Fruit fly (Drosophila melanogaster) whole organism, embryonic: ENCODE measurements around the gene gNacalpha.
A peak's percentile ranks its signal among the peaks of the same experiment; 100 is the strongest.

Experiments used
- Adf1 ChIP-seq: fragments of 200-800 bp; sonication (Bioruptor generic); IDR thresholded peaks from 2 replicates; pipeline ENCODE4 v1.3.6; 2022; ENCODE audit warnings: missing biosample characterization, missing genetic modification characterization
- BtbVII ChIP-seq: fragments of 200-800 bp; sonication (Bioruptor generic); optimal IDR thresholded peaks from 3 replicates; lab custom pipeline; 2017; ENCODE audit warnings: missing biosample characterization, mild to moderate bottlenecking, missing genetic modification characterization
- CG10366 ChIP-seq: fragments of 200-800 bp; sonication (Bioruptor generic); IDR thresholded peaks from 2 replicates; pipeline ENCODE4 v1.3.6; 2022; ENCODE audit warnings: missing biosample characterization, missing genetic modification characterization
- CG10543 ChIP-seq: fragments of 200-800 bp; sonication (Bioruptor generic); optimal IDR thresholded peaks from 3 replicates; lab custom pipeline; 2017; ENCODE audit warnings: missing biosample characterization, mild to moderate bottlenecking, missing genetic modification characterization, moderate library complexity
- CG11247 ChIP-seq: fragments of 200-800 bp; sonication (Bioruptor generic); IDR thresholded peaks from 2 replicates; pipeline ENCODE4 v1.3.6; 2022; ENCODE audit warnings: missing biosample characterization, missing genetic modification characterization
- CG12155 ChIP-seq: fragments of 200-800 bp; sonication (Bioruptor generic); optimal IDR thresholded peaks from 3 replicates; lab custom pipeline; 2016; ENCODE audit warnings: missing biosample characterization, missing genetic modification characterization
- CG12744 ChIP-seq: fragments of 200-800 bp; sonication (Bioruptor generic); optimal IDR thresholded peaks from 2 replicates; lab custom pipeline; 2016; ENCODE audit warnings: missing biosample characterization, missing genetic modification characterization
- CG14050 ChIP-seq: fragments of 200-800 bp; sonication (Bioruptor generic); IDR thresholded peaks from 3 replicates; pipeline ENCODE4 v1.3.6; 2022; ENCODE audit warnings: missing biosample characterization, missing genetic modification characterization
- CG14710 ChIP-seq: fragments of 200-800 bp; sonication (Bioruptor generic); optimal IDR thresholded peaks from 3 replicates; lab custom pipeline; 2019; ENCODE audit warnings: missing biosample characterization, mild to moderate bottlenecking, missing genetic modification characterization, moderate library complexity
- CG15696 ChIP-seq: fragments of 200-800 bp; sonication (Bioruptor generic); optimal IDR thresholded peaks from 2 replicates; lab custom pipeline; 2019; ENCODE audit warnings: missing biosample characterization, mild to moderate bottlenecking, missing genetic modification characterization, moderate library complexity
- CG1602 ChIP-seq: fragments of 200-800 bp; sonication (Bioruptor generic); optimal IDR thresholded peaks from 3 replicates; lab custom pipeline; 2016; ENCODE audit warnings: missing biosample characterization, missing genetic modification characterization
- CG1603 ChIP-seq: fragments of 200-800 bp; sonication (Bioruptor generic); optimal IDR thresholded peaks from 2 replicates; lab custom pipeline; 2019; ENCODE audit warnings: missing biosample characterization, mild to moderate bottlenecking, missing genetic modification characterization, moderate library complexity
- CG16779 ChIP-seq: fragments of 200-800 bp; sonication (Bioruptor generic); IDR thresholded peaks from 2 replicates; pipeline ENCODE4 v1.3.6; 2022; ENCODE audit warnings: missing biosample characterization, missing genetic modification characterization
- CG16815 ChIP-seq: fragments of 200-800 bp; sonication (Bioruptor generic); optimal IDR thresholded peaks from 3 replicates; lab custom pipeline; 2017; ENCODE audit warnings: missing biosample characterization, mild to moderate bottlenecking, missing genetic modification characterization
- CG17328 ChIP-seq: fragments of 200-800 bp; sonication (Bioruptor generic); IDR thresholded peaks from 2 replicates; pipeline ENCODE4 v1.3.6; 2022; ENCODE audit warnings: missing biosample characterization, missing genetic modification characterization
- CG18619 ChIP-seq: fragments of 200-800 bp; sonication (Bioruptor generic); optimal IDR thresholded peaks from 3 replicates; lab custom pipeline; 2017; ENCODE audit warnings: missing biosample characterization, mild to moderate bottlenecking, missing genetic modification characterization
- CG3163 ChIP-seq: fragments of 200-800 bp; sonication (Bioruptor generic); optimal IDR thresholded peaks from 3 replicates; lab custom pipeline; 2016; ENCODE audit warnings: missing biosample characterization, missing genetic modification characterization
- CG34376 ChIP-seq: fragments of 200-800 bp; sonication (Bioruptor generic); optimal IDR thresholded peaks from 2 replicates; lab custom pipeline; 2018; ENCODE audit warnings: missing biosample characterization, mild to moderate bottlenecking, missing genetic modification characterization
- CG4730 ChIP-seq: fragments of 200-800 bp; sonication (Bioruptor generic); IDR thresholded peaks from 2 replicates; pipeline ENCODE4 v1.3.6; 2022; ENCODE audit warnings: missing biosample characterization, missing genetic modification characterization
- CG6689 ChIP-seq: fragments of 200-800 bp; sonication (Bioruptor generic); IDR thresholded peaks from 2 replicates; pipeline ENCODE4 v1.3.6; 2022; ENCODE audit warnings: missing biosample characterization, missing genetic modification characterization
- CG7372 ChIP-seq: fragments of 200-800 bp; sonication (Bioruptor generic); IDR thresholded peaks from 2 replicates; pipeline ENCODE4 v1.3.6; 2022; ENCODE audit warnings: missing biosample characterization, missing genetic modification characterization
- Ets65A ChIP-seq: fragments of 200-800 bp; sonication (Bioruptor generic); peaks from one replicate; lab custom pipeline; 2016; ENCODE audit warnings: missing biosample characterization, missing genetic modification characterization
- Fer1 ChIP-seq: fragments of 200-800 bp; sonication (Bioruptor generic); optimal IDR thresholded peaks from 2 replicates; lab custom pipeline; 2017; ENCODE audit warnings: missing biosample characterization, mild to moderate bottlenecking, missing genetic modification characterization
- Gug ChIP-seq: fragments of 200-800 bp; sonication (Bioruptor generic); IDR thresholded peaks from 4 replicates; pipeline ENCODE4 v1.3.6; 2022; ENCODE audit warnings: missing biosample characterization, missing genetic modification characterization
- Hsf ChIP-seq: fragments of 200-800 bp; sonication (Bioruptor generic); optimal IDR thresholded peaks from 3 replicates; lab custom pipeline; 2016; ENCODE audit warnings: missing biosample characterization, missing genetic modification characterization
- NC2β ChIP-seq: fragments of 200-800 bp; sonication (Bioruptor generic); optimal IDR thresholded peaks from 2 replicates; lab custom pipeline; 2016; ENCODE audit warnings: missing biosample characterization, missing genetic modification characterization
- Optix ChIP-seq: fragments of 200-800 bp; sonication (Bioruptor generic); IDR thresholded peaks from 3 replicates; pipeline ENCODE4 v1.3.6; 2022; ENCODE audit warnings: missing biosample characterization, missing genetic modification characterization
- Ptx1 ChIP-seq: fragments of 200-800 bp; sonication (Bioruptor generic); IDR thresholded peaks from 2 replicates; pipeline ENCODE4 v1.3.6; 2022; ENCODE audit warnings: missing biosample characterization, missing genetic modification characterization
- Sox102F ChIP-seq: fragments of 200-800 bp; sonication (Bioruptor generic); optimal IDR thresholded peaks from 2 replicates; lab custom pipeline; 2018; ENCODE audit warnings: missing biosample characterization, mild to moderate bottlenecking, missing genetic modification characterization, moderate library complexity
- Sry-δ ChIP-seq: fragments of 200-800 bp; sonication (Bioruptor generic); optimal IDR thresholded peaks from 2 replicates; lab custom pipeline; 2016; ENCODE audit warnings: missing biosample characterization, missing genetic modification characterization
- Ssrp ChIP-seq: fragments of 200-800 bp; sonication (Bioruptor generic); optimal IDR thresholded peaks from 2 replicates; lab custom pipeline; 2018; ENCODE audit warnings: missing biosample characterization, mild to moderate bottlenecking, missing genetic modification characterization, moderate library complexity
- Usf ChIP-seq: fragments of 200-800 bp; sonication (Bioruptor generic); optimal IDR thresholded peaks from 2 replicates; lab custom pipeline; 2017; ENCODE audit warnings: missing genotype, missing biosample characterization, missing genetic modification characterization
- al ChIP-seq: fragments of 200-800 bp; sonication (Bioruptor generic); IDR thresholded peaks from 2 replicates; pipeline ENCODE4 v1.3.6; 2022; ENCODE audit warnings: missing biosample characterization, missing genetic modification characterization
- aop ChIP-seq: fragments of 200-800 bp; sonication (Bioruptor generic); IDR thresholded peaks from 2 replicates; pipeline ENCODE4 v1.3.6; 2022; ENCODE audit warnings: missing biosample characterization, missing genetic modification characterization
- cg ChIP-seq: fragments of 200-800 bp; sonication (Bioruptor generic); optimal IDR thresholded peaks from 3 replicates; lab custom pipeline; 2019; ENCODE audit warnings: missing biosample characterization, mild to moderate bottlenecking, missing genetic modification characterization, moderate library complexity
- chm ChIP-seq: fragments of 200-800 bp; sonication (Bioruptor generic); IDR thresholded peaks from 2 replicates; pipeline ENCODE4 v1.3.6; 2022; ENCODE audit warnings: missing biosample characterization, missing genetic modification characterization
- corto ChIP-seq: fragments of 200-800 bp; sonication (Bioruptor generic); optimal IDR thresholded peaks from 2 replicates; lab custom pipeline; 2016; ENCODE audit warnings: missing biosample characterization, mild to moderate bottlenecking, missing genetic modification characterization, moderate library complexity
- dmrt11E ChIP-seq: fragments of 200-800 bp; sonication (Bioruptor generic); optimal IDR thresholded peaks from 3 replicates; lab custom pipeline; 2018; ENCODE audit warnings: missing biosample characterization, mild to moderate bottlenecking, missing genetic modification characterization, moderate library complexity
- fu2 ChIP-seq: fragments of 200-800 bp; sonication (Bioruptor generic); optimal IDR thresholded peaks from 2 replicates; lab custom pipeline; 2016; ENCODE audit warnings: missing biosample characterization, missing genetic modification characterization
- lola ChIP-seq, 3 experiments: fragments of >200 bp in 2 of 3; fragments of 200-800 bp in 1 of 3; sonication (Bioruptor generic) in 1 of 3; optimal IDR thresholded peaks; 2 replicates each; lab custom pipeline; 2017 to 2019; ENCODE audit warnings: missing biosample characterization in 3 of 3, missing genetic modification characterization in 3 of 3, mild to moderate bottlenecking in 1 of 3, moderate library complexity in 1 of 3
- prd ChIP-seq, 3 experiments: fragments of >200 bp in 2 of 3; fragments of 200-800 bp in 1 of 3; sonication (Bioruptor generic) in 1 of 3; optimal IDR thresholded peaks in 2 of 3; IDR thresholded peaks in 1 of 3; 2 replicates in 2 of 3; 3 replicates in 1 of 3; pipeline versions ENCODE4 v1.3.6 to Lab custom; 2017 to 2022; ENCODE audit warnings: missing biosample characterization in 1 of 3, missing genetic modification characterization in 1 of 3
- row ChIP-seq: fragments of 200-800 bp; sonication (Bioruptor generic); IDR thresholded peaks from 3 replicates; pipeline ENCODE4 v1.3.6; 2022; ENCODE audit warnings: missing biosample characterization, missing genetic modification characterization
- sens ChIP-seq: fragments of 200-800 bp; sonication (Bioruptor generic); peaks from one replicate; lab custom pipeline; 2016; ENCODE audit warnings: missing biosample characterization, missing genetic modification characterization
- sisA ChIP-seq: fragments of 200-800 bp; sonication (Bioruptor generic); IDR thresholded peaks from 2 replicates; pipeline ENCODE4 v1.3.6; 2022; ENCODE audit warnings: missing biosample characterization, missing genetic modification characterization
- sob ChIP-seq: fragments of 200-800 bp; sonication (Bioruptor generic); IDR thresholded peaks from 2 replicates; pipeline ENCODE4 v1.3.6; 2022; ENCODE audit warnings: missing biosample characterization, missing genetic modification characterization
- ssp ChIP-seq: fragments of 200-800 bp; sonication (Bioruptor generic); IDR thresholded peaks from 2 replicates; pipeline ENCODE4 v1.3.6; 2022; ENCODE audit warnings: missing biosample characterization, missing genetic modification characterization
- unpg ChIP-seq: fragments of 200-800 bp; sonication (Bioruptor generic); optimal IDR thresholded peaks from 3 replicates; lab custom pipeline; 2018; ENCODE audit warnings: missing biosample characterization, mild to moderate bottlenecking, missing genetic modification characterization, moderate library complexity
- z ChIP-seq: fragments of 200-800 bp; sonication (Bioruptor generic); IDR thresholded peaks from 3 replicates; pipeline ENCODE4 v1.3.6; 2022; ENCODE audit warnings: missing biosample characterization, missing genetic modification characterization
- zf30C ChIP-seq: fragments of 200-800 bp; sonication (Bioruptor generic); optimal IDR thresholded peaks from 3 replicates; lab custom pipeline; 2018; ENCODE audit warnings: missing biosample characterization, mild to moderate bottlenecking, missing genetic modification characterization

gNacalpha gene

dm6 chr2L:1064544-1064943 is 27.5 kb downstream of the gNacalpha start (continued):
- TF ChIP-seq cg (peak; percentile 49), CG3163 (GFP tag; lab: Kevin White, UChicago) (no peak), al (GFP tag; lab: Robert Waterston, UW) (no peak), CG7372 (GFP tag; lab: Robert Waterston, UW) (no peak)

- TF ChIP-seq CG34376 (GFP tag; lab: Kevin White, UChicago): no peak
- no peak for TF ChIP-seq Sry-δ
- no peak for TF ChIP-seq CG16779 (GFP tag; lab: Robert Waterston, UW)
- no peak for TF ChIP-seq Adf1
- TF ChIP-seq CG18619: no peak
- TF ChIP-seq CG10543: no peak
- TF ChIP-seq sisA (GFP tag; lab: Robert Waterston, UW): peak; percentile 38; the same call in 1 of the 2 replicates
- no peak for TF ChIP-seq ssp (GFP tag; lab: Robert Waterston, UW)
- 0 out of 2 replicates have a peak, but pooled peaks have one; percentile 7 for TF ChIP-seq CG11247
- no peak for TF ChIP-seq al (GFP tag; lab: Robert Waterston, UW)
- TF ChIP-seq CG14050 (GFP tag; lab: Robert Waterston, UW): no peak
- peak; percentile 87 for TF ChIP-seq Ets65A (GFP tag; lab: Kevin White, UChicago)
- TF ChIP-seq CG12155 (GFP tag; lab: Kevin White, UChicago): no peak
- peak; percentile 14 for TF ChIP-seq CG16815 (GFP tag; lab: Kevin White, UChicago)
- TF ChIP-seq prd (optimal IDR thresholded peaks at IDR 0.05; lab: Kevin White, UChicago): no peak
- TF ChIP-seq prd (GFP tag; IDR thresholded peaks at IDR 0.05; lab: Robert Waterston, UW): peak; percentile 42; the same call in 2 of the 3 replicates
- TF ChIP-seq row (GFP tag; lab: Robert Waterston, UW): peak; percentile 53
- peak; percentile 87 for TF ChIP-seq sens (GFP tag; lab: Kevin White, UChicago)
- TF ChIP-seq CG12744: no peak
- TF ChIP-seq chm: peak; percentile 28; the same call in 1 of the 2 replicates
- TF ChIP-seq Fer1 (GFP tag; lab: Kevin White, UChicago): no peak
- 0 out of 3 replicates have a peak, but pooled peaks have one; percentile 38 for TF ChIP-seq z (GFP tag; lab: Robert Waterston, UW)
- TF ChIP-seq NC2β (GFP tag; lab: Kevin White, UChicago): no peak
- peak; percentile 4 for TF ChIP-seq Hsf (GFP tag; lab: Kevin White, UChicago)
- peak; percentile 27 for TF ChIP-seq Sox102F (GFP tag; lab: Kevin White, UChicago)
- no peak for TF ChIP-seq CG4730 (GFP tag; lab: Robert Waterston, UW)
- TF ChIP-seq Ssrp: peak; percentile 33
- TF ChIP-seq lola (GFP tag; optimal IDR thresholded peaks at IDR 0.05; lab: Kevin White, UChicago): peak in 1 of 3 experiments; percentile 8
- 0 out of 2 replicates have a peak, but pooled peaks have one; percentile 24 for TF ChIP-seq Ptx1 (GFP tag; lab: Robert Waterston, UW)
- TF ChIP-seq CG10366 (GFP tag; lab: Robert Waterston, UW): peak; percentile 37
- TF ChIP-seq sob (GFP tag; lab: Robert Waterston, UW): 0 out of 2 replicates have a peak, but pooled peaks have one; percentile 24
- TF ChIP-seq CG1603: peak; percentile 64
- peak; percentile 31 for TF ChIP-seq corto (GFP tag; lab: Kevin White, UChicago)
- TF ChIP-seq CG17328 (GFP tag; lab: Robert Waterston, UW): 0 out of 2 replicates have a peak, but pooled peaks have one; percentile 24
- 0 out of 3 replicates have a peak, but pooled peaks have one; percentile 20 for TF ChIP-seq Optix (GFP tag; lab: Robert Waterston, UW)
- no peak for TF ChIP-seq fu2 (GFP tag; lab: Kevin White, UChicago)
- peak; percentile 20 for TF ChIP-seq zf30C (GFP tag; lab: Kevin White, UChicago)
- TF ChIP-seq Usf: no peak
- TF ChIP-seq Gug (GFP tag; lab: Robert Waterston, UW): 0 out of 4 replicates have a peak, but pooled peaks have one; percentile 13
- no peak for TF ChIP-seq unpg (GFP tag; lab: Kevin White, UChicago)
- TF ChIP-seq CG14710 (tag; lab: Kevin White, UChicago): peak; percentile 7
- TF ChIP-seq BtbVII: no peak
- peak; percentile 1 for TF ChIP-seq CG15696 (tag; lab: Kevin White, UChicago)
- no peak for TF ChIP-seq aop (GFP tag; lab: Robert Waterston, UW)
- TF ChIP-seq CG6689 (GFP tag; lab: Robert Waterston, UW): peak; percentile 29; the same call in 1 of the 2 replicates
- peak; percentile 44 for TF ChIP-seq dmrt11E (tag; lab: Kevin White, UChicago)
- TF ChIP-seq CG1602 (GFP tag; lab: Kevin White, UChicago): no peak
Observed at dm6 chr2L:1065038-1065437, 28.0 kb downstream of the gNacalpha start.
